Worm (Caenorhabditis elegans): Measurements from ENCODE around the gene K08C7.4.
"Not testable (repeated sequence)": the region's sequence is repeated elsewhere in the genome, so short reads cannot be mapped to it uniquely, and the experiment has no call there.

DNA sequence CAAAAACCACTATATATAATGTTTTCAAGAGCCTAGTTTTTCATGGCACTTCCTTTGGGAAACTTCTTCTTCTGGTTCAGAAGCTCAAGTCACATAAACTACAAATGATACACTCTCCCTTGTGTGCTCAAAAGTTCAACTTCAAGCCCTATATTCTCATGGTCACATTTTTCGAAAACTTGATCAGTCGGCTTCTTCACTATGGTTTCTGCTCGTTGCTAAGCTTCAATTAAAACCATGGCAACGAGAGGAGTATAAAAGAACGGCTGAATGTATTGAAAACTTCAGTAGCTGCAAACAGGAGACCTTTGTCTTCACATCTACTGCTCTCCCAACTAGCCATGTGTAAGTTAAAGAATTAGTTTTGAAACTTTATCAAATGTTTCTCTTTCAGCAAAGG, 7.0 kb upstream of the K08C7.4 start, which contains the start of gene R102.2:
- not testable (repeated sequence) for TF ChIP-seq ztf-4 (tag; optimal IDR thresholded peaks at IDR 0.05); zag-1 (tag; optimal IDR thresholded peaks at IDR 0.05); skn-1 (tag; optimal IDR thresholded peaks at IDR 0.05); lsy-2 (tag; optimal IDR thresholded peaks at IDR 0.05); unc-62 (GFP tag; optimal IDR thresholded peaks at IDR 0.05); unc-39 (tag; optimal IDR thresholded peaks at IDR 0.05); lin-39 (tag; optimal IDR thresholded peaks at IDR 0.05); blmp-1 (tag; optimal IDR thresholded peaks at IDR 0.05; ENCODE audit: insufficient read depth); R02D3.7 (tag; optimal IDR thresholded peaks at IDR 0.05); nhr-77 (tag; optimal IDR thresholded peaks at IDR 0.05); elt-3 (tag; optimal IDR thresholded peaks at IDR 0.05); nhr-11 (tag; optimal IDR thresholded peaks at IDR 0.05); ama-1 (optimal IDR thresholded peaks at IDR 0.05)
